Fruit fly (Drosophila melanogaster): ENCODE measurements around the gene CG11841.
A peak's percentile ranks its signal among the peaks of the same experiment; 100 is the strongest.

CG11841 gene

DNA sequence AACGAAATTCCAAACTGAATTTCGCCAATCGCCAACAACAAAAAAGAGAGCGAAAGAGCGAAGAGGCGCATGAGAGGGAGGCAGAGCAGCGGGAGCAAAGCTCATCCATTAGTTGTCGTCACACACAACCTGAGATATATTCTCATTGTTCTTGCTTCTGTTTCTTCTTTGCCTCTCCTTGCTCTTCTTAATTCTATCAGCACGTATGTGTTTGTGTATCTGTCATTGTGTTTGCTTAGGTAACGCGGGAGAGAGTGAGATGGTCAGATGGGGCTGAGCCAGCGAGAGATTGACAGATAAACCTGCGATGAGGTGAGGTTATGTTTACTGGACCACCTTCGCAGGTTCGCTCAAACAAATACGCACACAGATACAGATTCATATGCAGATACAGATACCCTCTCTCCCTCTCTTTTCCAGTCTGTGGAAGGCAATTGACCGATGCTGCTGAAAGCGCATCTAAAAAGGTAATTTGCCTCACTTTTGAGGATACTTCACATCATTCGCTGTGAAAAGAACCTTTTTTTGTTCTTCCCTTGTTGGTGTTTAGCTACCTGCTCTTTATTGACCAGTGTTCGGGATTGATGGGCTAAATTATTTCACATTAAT lies 23.2 kb downstream of the CG11841 start (continued):
- TF ChIP-seq Rel (GFP tag; optimal IDR thresholded peaks at IDR 0.05), result no peak
- peak; percentile 40 for TF ChIP-seq Rel (tag; optimal IDR thresholded peaks at IDR 0.05)
- TF ChIP-seq usp (GFP tag; optimal IDR thresholded peaks at IDR 0.05), result no peak
- no peak for TF ChIP-seq GATAd (GFP tag; optimal IDR thresholded peaks at IDR 0.05)
- no peak for TF ChIP-seq Abd-B (GFP tag; optimal IDR thresholded peaks at IDR 0.05)
- peak; percentile 9 for TF ChIP-seq OdsH (GFP tag; optimal IDR thresholded peaks at IDR 0.05)
- no peak for TF ChIP-seq ey (GFP tag; optimal IDR thresholded peaks at IDR 0.05)

dm6 chr3R:29075631-29076398 lies 25.0 kb downstream of the CG11841 start:
- TF ChIP-seq CG9705 (GFP tag; optimal IDR thresholded peaks at IDR 0.05), result no peak
- no peak for TF ChIP-seq sv (GFP tag; optimal IDR thresholded peaks at IDR 0.05)
- TF ChIP-seq dmrt93B (GFP tag; optimal IDR thresholded peaks at IDR 0.05), result peak; percentile 37
- peak; percentile 81 for TF ChIP-seq ey (GFP tag; optimal IDR thresholded peaks at IDR 0.05)
- TF ChIP-seq Hr83 (GFP tag; optimal IDR thresholded peaks at IDR 0.05; ENCODE audit: poor library complexity, severe bottlenecking), result peak; percentile 39
- no peak for TF ChIP-seq jim (GFP tag; optimal IDR thresholded peaks at IDR 0.05)
- no peak for TF ChIP-seq Hr78 (GFP tag; optimal IDR thresholded peaks at IDR 0.05)
- TF ChIP-seq HLH106 (tag; optimal IDR thresholded peaks at IDR 0.05), result peak; percentile 74
- TF ChIP-seq Vsx2 (GFP tag; optimal IDR thresholded peaks at IDR 0.05; ENCODE audit: partially characterized antibody), result no peak
- TF ChIP-seq usp (GFP tag; optimal IDR thresholded peaks at IDR 0.05), result no peak
- peak; percentile 68 for TF ChIP-seq br (GFP tag; optimal IDR thresholded peaks at IDR 0.05)
- TF ChIP-seq lola (GFP tag; optimal IDR thresholded peaks at IDR 0.05), result no peak
- TF ChIP-seq Rel (GFP tag; optimal IDR thresholded peaks at IDR 0.05), result no peak
- peak; percentile 30 for TF ChIP-seq Rel (tag; optimal IDR thresholded peaks at IDR 0.05)
- TF ChIP-seq GATAd (GFP tag; optimal IDR thresholded peaks at IDR 0.05), result peak; percentile 48
- TF ChIP-seq tai (GFP tag; optimal IDR thresholded peaks at IDR 0.05), result peak; percentile 68
- TF ChIP-seq dsf (GFP tag; optimal IDR thresholded peaks at IDR 0.05; ENCODE audit: borderline replicate concordance), result no peak
- TF ChIP-seq CrebA (GFP tag; optimal IDR thresholded peaks at IDR 0.05; ENCODE audit: borderline replicate concordance), result no peak
- no peak for TF ChIP-seq Dfd (GFP tag; optimal IDR thresholded peaks at IDR 0.05)
- TF ChIP-seq rgr (GFP tag; optimal IDR thresholded peaks at IDR 0.05), result peak; percentile 80
- TF ChIP-seq sage (GFP tag; optimal IDR thresholded peaks at IDR 0.05), result no peak
- peak in 1 of 2 experiments; percentile 68 for TF ChIP-seq foxo (GFP tag; optimal IDR thresholded peaks at IDR 0.05)
- peak; percentile 67 for TF ChIP-seq OdsH (GFP tag; optimal IDR thresholded peaks at IDR 0.05)
- TF ChIP-seq h (GFP tag; optimal IDR thresholded peaks at IDR 0.05), result peak; percentile 79
- TF ChIP-seq brk (GFP tag; optimal IDR thresholded peaks at IDR 0.05), result peak; percentile 22
- TF ChIP-seq Hnf4 (GFP tag; optimal IDR thresholded peaks at IDR 0.05), result peak; percentile 74
- peak; percentile 51 for TF ChIP-seq psq (GFP tag; optimal IDR thresholded peaks at IDR 0.05)
- TF ChIP-seq Dif (GFP tag; optimal IDR thresholded peaks at IDR 0.05; ENCODE audit: partially characterized antibody), result no peak
- no peak for TF ChIP-seq Abd-B (GFP tag; optimal IDR thresholded peaks at IDR 0.05)
- TF ChIP-seq CG32264 (GFP tag; optimal IDR thresholded peaks at IDR 0.05), result peak; percentile 52
- no peak for TF ChIP-seq dl (GFP tag; optimal IDR thresholded peaks at IDR 0.05; ENCODE audit: insufficient read depth in 1 of 2, partially characterized antibody in 2 of 2)
- TF ChIP-seq N (GFP tag; optimal IDR thresholded peaks at IDR 0.05), result no peak
- TF ChIP-seq Mio (GFP tag; optimal IDR thresholded peaks at IDR 0.05), result peak; percentile 42
- peak; percentile 76 for TF ChIP-seq Sp1 (GFP tag; optimal IDR thresholded peaks at IDR 0.05)
- no peak for TF ChIP-seq pan (optimal IDR thresholded peaks at IDR 0.05)
- TF ChIP-seq Jra (GFP tag; optimal IDR thresholded peaks at IDR 0.05), result peak; percentile 59
- peak; percentile 59 for TF ChIP-seq fru (GFP tag; optimal IDR thresholded peaks at IDR 0.05)
- no peak for TF ChIP-seq Myc (optimal IDR thresholded peaks at IDR 0.05)
- TF ChIP-seq woc (GFP tag; optimal IDR thresholded peaks at IDR 0.05), result peak; percentile 75
